Fruit fly (Drosophila melanogaster) whole organism, adult: Measurements from ENCODE around the gene CG33271.
A peak's percentile ranks its signal among the peaks of the same experiment; 100 is the strongest.

ENCODE experiments used
- CG11617 ChIP-seq: fragments of 200-800 bp; sonication (Bioruptor generic); optimal IDR thresholded peaks from 2 replicates; lab custom pipeline; 2017; ENCODE audit warnings: mild to moderate bottlenecking, missing biosample characterization, missing genetic modification reagents, missing genetic modification characterization
- CG12768 ChIP-seq: fragments of 200-800 bp; sonication (Bioruptor generic); optimal IDR thresholded peaks from 2 replicates; lab custom pipeline; 2017; ENCODE audit warnings: missing biosample characterization, missing genetic modification characterization, mild to moderate bottlenecking, moderate library complexity, missing genetic modification reagents
- CG14711 ChIP-seq: fragments of 200-800 bp; sonication (Bioruptor generic); optimal IDR thresholded peaks from 2 replicates; lab custom pipeline; 2018; ENCODE audit warnings: missing biosample characterization, mild to moderate bottlenecking, missing genetic modification characterization, moderate library complexity
- CG1620 ChIP-seq: fragments of 200-800 bp; sonication (Bioruptor generic); optimal IDR thresholded peaks from 2 replicates; lab custom pipeline; 2016; ENCODE audit warnings: missing biosample characterization, missing genetic modification characterization
- CG33017 ChIP-seq: fragments of 200-800 bp; sonication (Bioruptor generic); optimal IDR thresholded peaks from 2 replicates; lab custom pipeline; 2018; ENCODE audit warnings: missing biosample characterization, mild to moderate bottlenecking, missing genetic modification characterization, moderate library complexity
- CG5204 ChIP-seq: fragments of 200-800 bp; sonication (Bioruptor generic); optimal IDR thresholded peaks from 2 replicates; lab custom pipeline; 2016; ENCODE audit warnings: missing biosample characterization, missing genetic modification characterization
- CG7045 ChIP-seq: fragments of 200-800 bp; sonication (Bioruptor generic); optimal IDR thresholded peaks from 2 replicates; lab custom pipeline; 2017; ENCODE audit warnings: missing biosample characterization, mild to moderate bottlenecking, missing genetic modification characterization
- CG7101 ChIP-seq: fragments of 200-800 bp; sonication (Bioruptor generic); optimal IDR thresholded peaks from 2 replicates; lab custom pipeline; 2018; ENCODE audit warnings: missing biosample characterization, mild to moderate bottlenecking, missing genetic modification characterization, moderate library complexity
- Clk ChIP-seq: fragments of 200-800 bp; sonication (Bioruptor generic); optimal IDR thresholded peaks from 2 replicates; lab custom pipeline; 2017; ENCODE audit warnings: missing biosample characterization, missing genetic modification characterization
- Crg-1 ChIP-seq: fragments of 200-800 bp; sonication (Bioruptor generic); optimal IDR thresholded peaks from 2 replicates; lab custom pipeline; 2016; ENCODE audit warnings: missing biosample characterization, missing genetic modification characterization
- Hr96 ChIP-seq: fragments of 200-800 bp; sonication (Bioruptor generic); optimal IDR thresholded peaks from 2 replicates; lab custom pipeline; 2016; ENCODE audit warnings: missing biosample characterization, missing genetic modification characterization
- Mnt ChIP-seq: fragments of 200-800 bp; sonication (Bioruptor generic); optimal IDR thresholded peaks from 2 replicates; lab custom pipeline; 2016; ENCODE audit warnings: missing biosample characterization, mild to moderate bottlenecking, missing genetic modification characterization
- bab1 ChIP-seq: fragments of 200-800 bp; sonication (Bioruptor generic); optimal IDR thresholded peaks from 3 replicates; lab custom pipeline; 2019; ENCODE audit warnings: missing biosample characterization, mild to moderate bottlenecking, missing genetic modification characterization, moderate library complexity
- cic ChIP-seq: fragments of 200-800 bp; sonication (Bioruptor generic); optimal IDR thresholded peaks from 2 replicates; lab custom pipeline; 2017; ENCODE audit warnings: missing biosample characterization, mild to moderate bottlenecking, missing genetic modification characterization, moderate library complexity
- cnc ChIP-seq, 2 experiments: fragments of >200 bp; optimal IDR thresholded peaks; 2 replicates each; lab custom pipeline; 2017
- kay ChIP-seq: fragments of 200-800 bp; sonication (Bioruptor generic); peaks from one replicate; lab custom pipeline; 2016; ENCODE audit warnings: missing biosample characterization, missing genetic modification characterization, borderline replicate concordance
- ovo ChIP-seq: fragments of 200-800 bp; sonication (Bioruptor generic); optimal IDR thresholded peaks from 2 replicates; lab custom pipeline; 2016; ENCODE audit warnings: missing biosample characterization, missing genetic modification characterization
- pad ChIP-seq: fragments of 200-800 bp; sonication (Bioruptor generic); optimal IDR thresholded peaks from 3 replicates; lab custom pipeline; 2017; ENCODE audit warnings: missing biosample characterization, missing genetic modification characterization, mild to moderate bottlenecking, moderate library complexity, missing genetic modification reagents
- tj ChIP-seq: fragments of 200-800 bp; sonication (Bioruptor generic); optimal IDR thresholded peaks from 3 replicates; lab custom pipeline; 2017; ENCODE audit warnings: missing biosample characterization, mild to moderate bottlenecking, missing genetic modification characterization, moderate library complexity
- toe ChIP-seq: fragments of 200-800 bp; sonication (Bioruptor generic); optimal IDR thresholded peaks from 2 replicates; lab custom pipeline; 2016; ENCODE audit warnings: missing biosample characterization, missing genetic modification characterization

Gene CG33271

dm6 chr3L:11560885-11561284 lies 16.4 kb downstream of the CG33271 start:
- TF ChIP-seq Crg-1: no peak
- TF ChIP-seq tj (GFP tag; lab: Kevin White, UChicago): peak; percentile 22

dm6 chr3L:11557209-11557608 lies 20.1 kb downstream of the CG33271 start:
- TF ChIP-seq CG14711 (tag; lab: Kevin White, UChicago) (no peak), CG12768 (GFP tag; lab: Kevin White, UChicago) (peak; percentile 81)

- no peak for TF ChIP-seq ovo (GFP tag; lab: Kevin White, UChicago)
- no peak for TF ChIP-seq CG11617 (GFP tag; lab: Kevin White, UChicago)
- TF ChIP-seq tj (GFP tag; lab: Kevin White, UChicago): no peak
- no peak for TF ChIP-seq CG12768 (GFP tag; lab: Kevin White, UChicago)
- no peak for TF ChIP-seq cic (GFP tag; lab: Kevin White, UChicago)
- TF ChIP-seq CG1620 (GFP tag; lab: Kevin White, UChicago): no peak
Observed at dm6 chr3L:11556637-11557036, 20.7 kb downstream of the CG33271 start.

- TF ChIP-seq CG7045: peak; percentile 70
- TF ChIP-seq CG11617 (GFP tag; lab: Kevin White, UChicago): peak; percentile 45
- TF ChIP-seq cic (GFP tag; lab: Kevin White, UChicago): no peak
- TF ChIP-seq CG12768 (GFP tag; lab: Kevin White, UChicago): peak; percentile 60
- TF ChIP-seq CG33017 (tag; lab: Kevin White, UChicago): peak; percentile 77
- peak; percentile 33 for TF ChIP-seq CG5204 (GFP tag; lab: Kevin White, UChicago)
- peak; percentile 0 for TF ChIP-seq Hr96
- TF ChIP-seq CG14711 (tag; lab: Kevin White, UChicago): peak; percentile 71
- TF ChIP-seq CG7101 (tag; lab: Kevin White, UChicago): peak; percentile 64
- no peak for TF ChIP-seq bab1
Observed at dm6 chr3L:11555662-11556460, 21.4 kb downstream of the CG33271 start.

- no peak for TF ChIP-seq cnc (optimal IDR thresholded peaks at IDR 0.05; lab: Kevin White, UChicago)
- TF ChIP-seq kay (GFP tag; lab: Kevin White, UChicago): no peak
- no peak for TF ChIP-seq CG7101 (tag; lab: Kevin White, UChicago)
- TF ChIP-seq bab1: no peak
- no peak for TF ChIP-seq cic (GFP tag; lab: Kevin White, UChicago)
- TF ChIP-seq CG5204 (GFP tag; lab: Kevin White, UChicago): no peak
- no peak for TF ChIP-seq ovo (GFP tag; lab: Kevin White, UChicago)
- TF ChIP-seq Hr96: no peak
- no peak for TF ChIP-seq CG11617 (GFP tag; lab: Kevin White, UChicago)
- TF ChIP-seq CG7045: no peak
- no peak for TF ChIP-seq Mnt
- TF ChIP-seq pad: no peak
- no peak for TF ChIP-seq toe (GFP tag; lab: Kevin White, UChicago)
Observed at dm6 chr3L:11554796-11555195, 22.5 kb downstream of the CG33271 start.

- TF ChIP-seq CG7045 (no peak), CG7101 (tag; lab: Kevin White, UChicago) (peak; percentile 6), CG14711 (tag; lab: Kevin White, UChicago) (peak; percentile 11)
Observed at dm6 chr3L:11554338-11554737, 23.0 kb downstream of the CG33271 start.

dm6 chr3L:11553672-11554068 lies 23.6 kb downstream of the CG33271 start:
- TF ChIP-seq ovo (GFP tag; lab: Kevin White, UChicago) (no peak), CG1620 (GFP tag; lab: Kevin White, UChicago) (no peak), toe (GFP tag; lab: Kevin White, UChicago) (no peak), Mnt (no peak), CG11617 (GFP tag; lab: Kevin White, UChicago) (no peak), Clk (GFP tag; lab: Kevin White, UChicago) (no peak), pad (no peak), CG33017 (tag; lab: Kevin White, UChicago) (no peak), Crg-1 (no peak), kay (GFP tag; lab: Kevin White, UChicago) (no peak), CG12768 (GFP tag; lab: Kevin White, UChicago) (no peak), CG14711 (tag; lab: Kevin White, UChicago) (no peak), tj (GFP tag; lab: Kevin White, UChicago) (no peak), cic (GFP tag; lab: Kevin White, UChicago) (no peak), CG5204 (GFP tag; lab: Kevin White, UChicago) (no peak)
